Fruit fly (Drosophila melanogaster) whole organism, prepupa: ENCODE measurements around the gene PIG-F.

ENCODE experiments used
- Blimp-1 ChIP-seq: fragments of 200-800 bp; sonication (Bioruptor generic); optimal IDR thresholded peaks from 3 replicates; lab custom pipeline; 2017; ENCODE audit warnings: missing biosample characterization, missing genetic modification characterization, mild to moderate bottlenecking, moderate library complexity, missing genetic modification reagents
- CG10631 ChIP-seq: fragments of 200-800 bp; sonication (Bioruptor generic); optimal IDR thresholded peaks from 2 replicates; lab custom pipeline; 2016; ENCODE audit warnings: missing biosample characterization, missing genetic modification characterization
- CG11294 ChIP-seq: fragments of 200-800 bp; sonication (Bioruptor generic); IDR thresholded peaks from 2 replicates; pipeline ENCODE4 v1.3.6; 2022; ENCODE audit warnings: missing biosample characterization, missing genetic modification characterization
- CG11762 ChIP-seq: fragments of 200-800 bp; sonication (Bioruptor generic); optimal IDR thresholded peaks from 3 replicates; lab custom pipeline; 2016; ENCODE audit warnings: missing biosample characterization, missing genetic modification characterization; ENCODE audit not compliant: insufficient read depth
- CG11902 ChIP-seq: fragments of 200-800 bp; sonication (Bioruptor generic); optimal IDR thresholded peaks from 3 replicates; lab custom pipeline; 2016; ENCODE audit warnings: missing biosample characterization, missing genetic modification characterization
- CG15336 ChIP-seq: fragments of 200-800 bp; sonication (Bioruptor generic); IDR thresholded peaks from 2 replicates; pipeline ENCODE4 v1.3.6; 2022; ENCODE audit warnings: missing biosample characterization, missing genetic modification characterization
- CG1621 ChIP-seq: fragments of 200-800 bp; sonication (Bioruptor generic); optimal IDR thresholded peaks from 3 replicates; lab custom pipeline; 2018; ENCODE audit warnings: missing biosample characterization, mild to moderate bottlenecking, missing genetic modification characterization
- CG31627 ChIP-seq: fragments of 200-800 bp; sonication (Bioruptor generic); optimal IDR thresholded peaks from 3 replicates; lab custom pipeline; 2016; ENCODE audit warnings: missing biosample characterization, missing genetic modification characterization
- CG32006 ChIP-seq: fragments of 200-800 bp; sonication (Bioruptor generic); optimal IDR thresholded peaks from 3 replicates; lab custom pipeline; 2017; ENCODE audit warnings: missing biosample characterization, mild to moderate bottlenecking, missing genetic modification characterization
- CG34406 ChIP-seq: fragments of 200-800 bp; sonication (Bioruptor generic); optimal IDR thresholded peaks from 3 replicates; lab custom pipeline; 2016; ENCODE audit warnings: missing biosample characterization, missing genetic modification characterization
- CG3919 ChIP-seq: fragments of 200-800 bp; sonication (Bioruptor generic); optimal IDR thresholded peaks from 3 replicates; lab custom pipeline; 2016; ENCODE audit warnings: missing biosample characterization, missing genetic modification characterization
- CG4318 ChIP-seq: fragments of 200-800 bp; sonication (Bioruptor generic); optimal IDR thresholded peaks from 3 replicates; lab custom pipeline; 2017; ENCODE audit warnings: missing biosample characterization, mild to moderate bottlenecking, missing genetic modification characterization
- CG6163 ChIP-seq: fragments of 200-800 bp; sonication (Bioruptor generic); IDR thresholded peaks from 3 replicates; pipeline ENCODE4 v1.3.6; 2022; ENCODE audit warnings: missing biosample characterization, missing genetic modification characterization
- CG6276 ChIP-seq: fragments of 200-800 bp; sonication (Bioruptor generic); optimal IDR thresholded peaks from 2 replicates; lab custom pipeline; 2017; ENCODE audit warnings: missing biosample characterization, mild to moderate bottlenecking, missing genetic modification characterization
- CG6792 ChIP-seq: fragments of 200-800 bp; sonication (Bioruptor generic); optimal IDR thresholded peaks from 3 replicates; lab custom pipeline; 2016; ENCODE audit warnings: missing biosample characterization, missing genetic modification characterization
- CG6808 ChIP-seq: fragments of 200-800 bp; sonication (Bioruptor generic); optimal IDR thresholded peaks from 3 replicates; lab custom pipeline; 2017; ENCODE audit warnings: missing biosample characterization, missing genetic modification characterization, mild to moderate bottlenecking, moderate library complexity, missing genetic modification reagents
- CG6854 ChIP-seq: fragments of 200-800 bp; sonication (Bioruptor generic); optimal IDR thresholded peaks from 2 replicates; lab custom pipeline; 2017; ENCODE audit warnings: missing biosample characterization, mild to moderate bottlenecking, missing genetic modification characterization
- CG7368 ChIP-seq: fragments of 200-800 bp; sonication (Bioruptor generic); optimal IDR thresholded peaks from 3 replicates; lab custom pipeline; 2016; ENCODE audit warnings: missing biosample characterization, missing genetic modification characterization
- CG8319 ChIP-seq: fragments of 200-800 bp; sonication (Bioruptor generic); optimal IDR thresholded peaks from 3 replicates; lab custom pipeline; 2016; ENCODE audit warnings: missing biosample characterization, missing genetic modification characterization
- CG8632 ChIP-seq: fragments of 200-800 bp; sonication (Bioruptor generic); optimal IDR thresholded peaks from 3 replicates; lab custom pipeline; 2016; ENCODE audit warnings: missing biosample characterization, missing genetic modification characterization
- CG9139 ChIP-seq: fragments of 200-800 bp; sonication (Bioruptor generic); optimal IDR thresholded peaks from 3 replicates; lab custom pipeline; 2017; ENCODE audit warnings: missing biosample characterization, mild to moderate bottlenecking, missing genetic modification characterization
- Eip75B ChIP-seq: fragments of 200-800 bp; sonication (Bioruptor generic); optimal IDR thresholded peaks from 3 replicates; lab custom pipeline; 2016; ENCODE audit warnings: missing biosample characterization, missing genetic modification characterization
- Eip78C ChIP-seq: fragments of 200-800 bp; sonication (Bioruptor generic); peaks from one replicate; lab custom pipeline; 2016; ENCODE audit warnings: missing biosample characterization, missing genetic modification characterization
- Ets21C ChIP-seq: fragments of 200-800 bp; sonication (Bioruptor generic); optimal IDR thresholded peaks from 3 replicates; lab custom pipeline; 2016; ENCODE audit warnings: missing biosample characterization, missing genetic modification characterization
- Ets96B ChIP-seq: fragments of 200-800 bp; optimal IDR thresholded peaks from 2 replicates; lab custom pipeline; 2019; ENCODE audit warnings: missing biosample characterization, mild to moderate bottlenecking, missing genetic modification characterization, moderate library complexity
- Gug ChIP-seq: fragments of 200-800 bp; sonication (Bioruptor generic); IDR thresholded peaks from 2 replicates; pipeline ENCODE4 v1.3.6; 2022; ENCODE audit warnings: missing biosample characterization, missing genetic modification characterization
- Hr38 ChIP-seq: sonication (Bioruptor generic); optimal IDR thresholded peaks from 2 replicates; lab custom pipeline; 2016; ENCODE audit warnings: missing biosample characterization, missing genetic modification characterization
- Hr39 ChIP-seq: fragments of 200-800 bp; sonication (Bioruptor generic); optimal IDR thresholded peaks from 2 replicates; lab custom pipeline; 2016; ENCODE audit warnings: missing biosample characterization, missing genetic modification characterization
- Hr4 ChIP-seq: fragments of 200-800 bp; sonication (Bioruptor generic); optimal IDR thresholded peaks from 3 replicates; lab custom pipeline; 2016; ENCODE audit warnings: missing biosample characterization, missing genetic modification characterization
- Lpt ChIP-seq: fragments of 200-800 bp; sonication (Bioruptor generic); optimal IDR thresholded peaks from 3 replicates; lab custom pipeline; 2016; ENCODE audit warnings: missing biosample characterization, missing genetic modification characterization
- Met ChIP-seq: fragments of 200-800 bp; sonication (Bioruptor generic); optimal IDR thresholded peaks from 3 replicates; lab custom pipeline; 2016; ENCODE audit warnings: missing biosample characterization, missing genetic modification characterization
- OdsH ChIP-seq: fragments of 200-800 bp; sonication (Bioruptor generic); optimal IDR thresholded peaks from 3 replicates; lab custom pipeline; 2016; ENCODE audit warnings: missing biosample characterization, missing genetic modification characterization
- Smox ChIP-seq: fragments of 200-800 bp; sonication (Bioruptor generic); optimal IDR thresholded peaks from 3 replicates; lab custom pipeline; 2016; ENCODE audit warnings: missing biosample characterization, missing genetic modification characterization
- Sox102F ChIP-seq: fragments of 200-800 bp; sonication (Bioruptor generic); optimal IDR thresholded peaks from 2 replicates; lab custom pipeline; 2016; ENCODE audit warnings: missing biosample characterization, mild to moderate bottlenecking, missing genetic modification characterization
- Sox15 ChIP-seq: fragments of 200-800 bp; sonication (Bioruptor generic); optimal IDR thresholded peaks from 3 replicates; lab custom pipeline; 2016; ENCODE audit warnings: missing biosample characterization, missing genetic modification characterization
- achi ChIP-seq: fragments of 200-800 bp; sonication (Bioruptor generic); optimal IDR thresholded peaks from 3 replicates; lab custom pipeline; 2016; ENCODE audit warnings: missing biosample characterization, missing genetic modification characterization
- acj6 ChIP-seq: fragments of 200-800 bp; sonication (Bioruptor generic); optimal IDR thresholded peaks from 3 replicates; lab custom pipeline; 2016; ENCODE audit warnings: missing biosample characterization, missing genetic modification characterization
- cyc ChIP-seq: fragments of 200-800 bp; sonication (Bioruptor generic); optimal IDR thresholded peaks from 3 replicates; lab custom pipeline; 2016; ENCODE audit warnings: missing biosample characterization, missing genetic modification characterization
- dac ChIP-seq: fragments of 200-800 bp; sonication (Bioruptor generic); optimal IDR thresholded peaks from 2 replicates; lab custom pipeline; 2017; ENCODE audit warnings: missing biosample characterization, mild to moderate bottlenecking, missing genetic modification characterization
- dsx ChIP-seq: fragments of 200-800 bp; optimal IDR thresholded peaks from 3 replicates; lab custom pipeline; 2019; ENCODE audit warnings: missing biosample characterization, mild to moderate bottlenecking, missing genetic modification characterization, moderate library complexity; ENCODE audit not compliant: poor library complexity, severe bottlenecking
- eg ChIP-seq: fragments of 200-800 bp; sonication (Bioruptor generic); IDR thresholded peaks from 3 replicates; pipeline ENCODE4 v1.3.6; 2022; ENCODE audit warnings: missing biosample characterization, missing genetic modification characterization
- esn ChIP-seq: fragments of 200-800 bp; sonication (Bioruptor generic); optimal IDR thresholded peaks from 2 replicates; lab custom pipeline; 2016; ENCODE audit warnings: missing biosample characterization, mild to moderate bottlenecking, missing genetic modification characterization, moderate library complexity
- fd59A ChIP-seq: fragments of 200-800 bp; sonication (Bioruptor generic); optimal IDR thresholded peaks from 2 replicates; lab custom pipeline; 2017; ENCODE audit warnings: missing biosample characterization, mild to moderate bottlenecking, missing genetic modification characterization, missing genetic modification reagents
- fd85E ChIP-seq: fragments of 200-800 bp; sonication (Bioruptor generic); optimal IDR thresholded peaks from 3 replicates; lab custom pipeline; 2016; ENCODE audit warnings: missing biosample characterization, missing genetic modification characterization
- fkh ChIP-seq: fragments of 200-800 bp; sonication (Bioruptor generic); optimal IDR thresholded peaks from 3 replicates; lab custom pipeline; 2017; ENCODE audit warnings: missing biosample characterization, mild to moderate bottlenecking, missing genetic modification characterization, moderate library complexity
- lz ChIP-seq: fragments of 200-800 bp; sonication (Bioruptor generic); optimal IDR thresholded peaks from 3 replicates; lab custom pipeline; 2016; ENCODE audit warnings: missing biosample characterization, missing genetic modification characterization
- net ChIP-seq: fragments of 200-800 bp; sonication (Bioruptor generic); optimal IDR thresholded peaks from 3 replicates; lab custom pipeline; 2016; ENCODE audit warnings: missing biosample characterization, missing genetic modification characterization
- pdm3 ChIP-seq: fragments of 200-800 bp; sonication (Bioruptor generic); optimal IDR thresholded peaks from 3 replicates; lab custom pipeline; 2016; ENCODE audit warnings: missing biosample characterization, missing genetic modification characterization
- spab ChIP-seq: fragments of 200-800 bp; sonication (Bioruptor generic); optimal IDR thresholded peaks from 2 replicates; lab custom pipeline; 2017; ENCODE audit warnings: missing biosample characterization, mild to moderate bottlenecking, missing genetic modification characterization, missing genetic modification reagents
- ss ChIP-seq, 2 experiments: fragments of 200-800 bp; sonication (Bioruptor generic); optimal IDR thresholded peaks; 2 replicates in 1 of 2; 3 replicates in 1 of 2; lab custom pipeline; 2017 to 2018; ENCODE audit warnings: mild to moderate bottlenecking in 2 of 2, missing biosample characterization in 2 of 2, missing genetic modification characterization in 2 of 2, moderate library complexity in 1 of 2
- svp ChIP-seq: fragments of 200-800 bp; sonication (Bioruptor generic); peaks from one replicate; lab custom pipeline; 2016; ENCODE audit warnings: missing biosample characterization, missing genetic modification characterization
- vri ChIP-seq: fragments of 200-800 bp; sonication (Bioruptor generic); optimal IDR thresholded peaks from 3 replicates; lab custom pipeline; 2016; ENCODE audit warnings: missing biosample characterization, mild to moderate bottlenecking, missing genetic modification characterization

PIG-F gene

dm6 chr3L:19612172-19612571, at the start of gene PIG-F, which contains the start of gene Lon:
PIG-F (plus strand) TSS chr3L:19612455.
Lon (minus strand) TSS chr3L:19612199.
- peak; percentile 100 for TF ChIP-seq svp (GFP tag; lab: Kevin White, UChicago)
- peak; percentile 99 for TF ChIP-seq CG31627
- peak; percentile 99 for TF ChIP-seq CG3919 (GFP tag; lab: Kevin White, UChicago)
- peak; percentile 95 for TF ChIP-seq Blimp-1
- TF ChIP-seq Eip78C (GFP tag; lab: Kevin White, UChicago), result peak; percentile 100
- TF ChIP-seq OdsH (GFP tag; lab: Kevin White, UChicago), result peak; percentile 99
- peak; percentile 98 for TF ChIP-seq CG6854 (GFP tag; lab: Kevin White, UChicago)
- TF ChIP-seq CG32006 (GFP tag; lab: Kevin White, UChicago), result peak; percentile 99
- peak; percentile 99 for TF ChIP-seq esn (GFP tag; lab: Kevin White, UChicago)
- peak; percentile 99 for TF ChIP-seq Hr39
- peak; percentile 98 for TF ChIP-seq CG11902 (GFP tag; lab: Kevin White, UChicago)
- TF ChIP-seq Sox15 (GFP tag; lab: Kevin White, UChicago), result peak; percentile 99
- TF ChIP-seq CG7368 (GFP tag; lab: Kevin White, UChicago), result peak; percentile 98
- peak; percentile 98 for TF ChIP-seq dac (GFP tag; lab: Kevin White, UChicago)
- peak; percentile 98 for TF ChIP-seq fkh (GFP tag; lab: Kevin White, UChicago)
- TF ChIP-seq CG6276, result peak; percentile 97
- TF ChIP-seq CG1621 (tag; lab: Kevin White, UChicago), result peak; percentile 95
- peak; percentile 99 for TF ChIP-seq CG11762
- peak; percentile 98 for TF ChIP-seq CG15336 (GFP tag; lab: Robert Waterston, UW)
- TF ChIP-seq Hr4, result peak; percentile 99
- TF ChIP-seq Ets21C (GFP tag; lab: Kevin White, UChicago), result peak; percentile 99
- peak; percentile 98 to 99 for TF ChIP-seq ss (GFP tag; optimal IDR thresholded peaks at IDR 0.05; lab: Kevin White, UChicago)
- peak; percentile 98 for TF ChIP-seq spab
- TF ChIP-seq Met (GFP tag; lab: Kevin White, UChicago), result peak; percentile 99
- TF ChIP-seq CG11294 (GFP tag; lab: Robert Waterston, UW), result peak; percentile 97
- peak; percentile 99 for TF ChIP-seq CG34406 (GFP tag; lab: Kevin White, UChicago)
- TF ChIP-seq fd85E (GFP tag; lab: Kevin White, UChicago), result peak; percentile 96
- peak; percentile 99 for TF ChIP-seq net (GFP tag; lab: Kevin White, UChicago)
- peak; percentile 99 for TF ChIP-seq acj6 (GFP tag; lab: Kevin White, UChicago)
- TF ChIP-seq CG9139 (GFP tag; lab: Kevin White, UChicago), result peak; percentile 97
- TF ChIP-seq pdm3 (GFP tag; lab: Kevin White, UChicago), result peak; percentile 99
- TF ChIP-seq Sox102F (GFP tag; lab: Kevin White, UChicago), result peak; percentile 99
- TF ChIP-seq CG6792 (GFP tag; lab: Kevin White, UChicago), result peak; percentile 99
- peak; percentile 99 for TF ChIP-seq Eip75B (GFP tag; lab: Kevin White, UChicago)
- peak; percentile 97 for TF ChIP-seq Gug (GFP tag; lab: Robert Waterston, UW)
- peak; percentile 98 for TF ChIP-seq Lpt (GFP tag; lab: Kevin White, UChicago)
- TF ChIP-seq Hr38, result peak; percentile 89
- peak; percentile 99 for TF ChIP-seq CG8632 (GFP tag; lab: Kevin White, UChicago)
- peak; percentile 99 for TF ChIP-seq CG4318 (GFP tag; lab: Kevin White, UChicago)
- TF ChIP-seq eg (GFP tag; lab: Robert Waterston, UW), result peak; percentile 97; the same call in 2 of the 3 replicates
- TF ChIP-seq achi (GFP tag; lab: Kevin White, UChicago), result peak; percentile 99
- TF ChIP-seq dsx (GFP tag; lab: Kevin White, UChicago), result peak; percentile 96
- TF ChIP-seq lz (GFP tag; lab: Kevin White, UChicago), result peak; percentile 99
- peak; percentile 99 for TF ChIP-seq Smox (GFP tag; lab: Kevin White, UChicago)
- peak; percentile 99 for TF ChIP-seq cyc (GFP tag; lab: Kevin White, UChicago)
- TF ChIP-seq CG10631, result peak; percentile 99
- peak; percentile 98 for TF ChIP-seq vri (GFP tag; lab: Kevin White, UChicago)
- TF ChIP-seq Ets96B (tag; lab: Kevin White, UChicago), result peak; percentile 99
- peak; percentile 98 for TF ChIP-seq CG6163
- peak; percentile 98 for TF ChIP-seq CG8319
- peak; percentile 98 for TF ChIP-seq CG6808 (GFP tag; lab: Kevin White, UChicago)
- peak; percentile 99 for TF ChIP-seq fd59A (GFP tag; lab: Kevin White, UChicago)
